Fruit fly (Drosophila melanogaster): ENCODE results near the gene Sod1.

The Sod1 gene

dm6 chr3L:11113198-11114197, at the start of gene Sod1:
Gene Sod1 (minus strand): TSS chr3L:11113740.
- TF ChIP-seq Scr (GFP tag; IDR thresholded peaks at IDR 0.05; ENCODE audit: partially characterized antibody) (0 out of 2 replicates have a peak, but pooled peaks have one; percentile 33), Bgb (GFP tag; IDR thresholded peaks at IDR 0.05; ENCODE audit: partially characterized antibody) (peak; percentile 29; the same call in 1 of the 2 replicates), CG3407 (GFP tag; optimal IDR thresholded peaks at IDR 0.05) (no peak), Gsc (GFP tag; IDR thresholded peaks at IDR 0.05) (no peak), sqz (GFP tag; optimal IDR thresholded peaks at IDR 0.05) (peak; percentile 22), CG14860 (GFP tag; IDR thresholded peaks at IDR 0.05; ENCODE audit: partially characterized antibody) (no peak), CG15514 (GFP tag; optimal IDR thresholded peaks at IDR 0.05) (peak; percentile 98), CG12744 (GFP tag; optimal IDR thresholded peaks at IDR 0.05) (no peak), CG6854 (GFP tag; optimal IDR thresholded peaks at IDR 0.05) (no peak), C15 (GFP tag; IDR thresholded peaks at IDR 0.05) (no peak), CG18262 (tag; optimal IDR thresholded peaks at IDR 0.05) (no peak), dmrt99B (tag; optimal IDR thresholded peaks at IDR 0.05) (no peak), CG11456 (GFP tag; IDR thresholded peaks at IDR 0.05) (no peak), chinmo (GFP tag; IDR thresholded peaks at IDR 0.05; ENCODE audit: partially characterized antibody) (peak; percentile 71; the same call in 1 of the 4 replicates), CG3995 (GFP tag; optimal IDR thresholded peaks at IDR 0.05) (peak; percentile 89), crc (GFP tag; optimal IDR thresholded peaks at IDR 0.05) (no peak), cad (GFP tag; optimal IDR thresholded peaks at IDR 0.05) (no peak), Rx (GFP tag; IDR thresholded peaks at IDR 0.05) (no peak), sug (tag; optimal IDR thresholded peaks at IDR 0.05) (no peak), CG2712 (tag; optimal IDR thresholded peaks at IDR 0.05) (no peak), wek (GFP tag; optimal IDR thresholded peaks at IDR 0.05) (no peak), slou (GFP tag; optimal IDR thresholded peaks at IDR 0.05) (no peak), tup (GFP tag; optimal IDR thresholded peaks at IDR 0.05) (no peak), CG14667 (GFP tag; IDR thresholded peaks at IDR 0.05) (no peak), oc (tag; optimal IDR thresholded peaks at IDR 0.05) (no peak), psq (GFP tag; optimal IDR thresholded peaks at IDR 0.05) (no peak), Rfx (GFP tag; IDR thresholded peaks at IDR 0.05) (no peak), Deaf1 (tag; optimal IDR thresholded peaks at IDR 0.05) (no peak), unc-4 (GFP tag; IDR thresholded peaks at IDR 0.05; ENCODE audit: partially characterized antibody) (no peak), CG11398 (GFP tag; optimal IDR thresholded peaks at IDR 0.05) (no peak), E2f1 (GFP tag; IDR thresholded peaks at IDR 0.05) (no peak), CG1832 (GFP tag; optimal IDR thresholded peaks at IDR 0.05) (no peak), CG4854 (GFP tag; optimal IDR thresholded peaks at IDR 0.05) (no peak), luna (GFP tag; optimal IDR thresholded peaks at IDR 0.05) (no peak), sim (GFP tag; IDR thresholded peaks at IDR 0.05) (no peak), Ets65A (GFP tag) (no peak), dati (GFP tag; IDR thresholded peaks at IDR 0.05) (no peak), kni (GFP tag; optimal IDR thresholded peaks at IDR 0.05) (no peak), ERR (GFP tag; optimal IDR thresholded peaks at IDR 0.05) (peak; percentile 71), dan (GFP tag; IDR thresholded peaks at IDR 0.05) (no peak), CG13624 (GFP tag; optimal IDR thresholded peaks at IDR 0.05) (peak; percentile 2), CG15011 (GFP tag; optimal IDR thresholded peaks at IDR 0.05) (no peak), CG6254 (GFP tag; optimal IDR thresholded peaks at IDR 0.05) (no peak), da (GFP tag; optimal IDR thresholded peaks at IDR 0.05) (no peak), pzg (GFP tag; optimal IDR thresholded peaks at IDR 0.05) (peak; percentile 76), zen (tag; optimal IDR thresholded peaks at IDR 0.05) (no peak), scrt (GFP tag; optimal IDR thresholded peaks at IDR 0.05) (no peak), ara (GFP tag; IDR thresholded peaks at IDR 0.05) (no peak), ap (GFP tag; IDR thresholded peaks at IDR 0.05) (no peak)

Data from whole organism, embryonic.